Worm (Caenorhabditis elegans): ENCODE data around the gene twk-16.

DNA sequence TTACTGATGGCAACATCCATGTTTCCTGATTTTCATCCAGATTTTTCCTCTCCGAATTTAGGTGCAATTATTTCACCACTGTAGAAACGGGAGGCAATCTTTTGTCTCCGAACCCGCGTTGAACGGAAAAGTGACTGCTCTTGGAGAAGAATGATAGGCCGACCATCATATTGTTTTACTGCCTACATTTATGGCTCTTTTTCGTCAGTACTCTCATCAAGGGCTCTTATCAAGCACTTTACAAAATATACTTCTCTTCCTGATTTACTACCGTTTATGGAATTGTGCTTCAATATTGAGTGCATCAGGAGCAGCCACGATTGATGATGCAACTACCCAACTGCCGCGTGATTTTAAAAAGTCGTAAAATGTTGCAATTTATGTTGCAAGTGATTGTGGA is 26.5 kb upstream of the twk-16 start:
- TF ChIP-seq dao-5 (tag; optimal IDR thresholded peaks at IDR 0.05) (no peak), him-1 (tag; optimal IDR thresholded peaks at IDR 0.05) (no peak)

All from whole organism, L4/young adult.